Fruit fly (Drosophila melanogaster) whole organism, embryonic: ENCODE results near the gene CG15209.

Experiments
- Aef1 ChIP-seq: fragments of 200-800 bp; sonication (Bioruptor generic); IDR thresholded peaks from 3 replicates; pipeline ENCODE4 v1.3.6; 2022; ENCODE audit warnings: missing biosample characterization, missing genetic modification characterization
- Atf-2 ChIP-seq: fragments of 200-800 bp; sonication (Bioruptor generic); optimal IDR thresholded peaks from 2 replicates; lab custom pipeline; 2016; ENCODE audit warnings: missing biosample characterization, missing genetic modification characterization
- Awh ChIP-seq: fragments of 200-800 bp; sonication (Bioruptor generic); IDR thresholded peaks from 2 replicates; pipeline ENCODE4, ENCODE4 v1.3.6; 2022; ENCODE audit warnings: missing biosample characterization, missing genetic modification characterization
- CG10147 ChIP-seq: fragments of 200-800 bp; sonication (Bioruptor generic); optimal IDR thresholded peaks from 2 replicates; lab custom pipeline; 2019; ENCODE audit warnings: missing biosample characterization, mild to moderate bottlenecking, missing genetic modification characterization, moderate library complexity
- CG10321 ChIP-seq: fragments of 200-800 bp; sonication (Bioruptor generic); IDR thresholded peaks from 2 replicates; pipeline ENCODE4 v1.3.6; 2022; ENCODE audit warnings: missing biosample characterization, missing genetic modification characterization
- CG10366 ChIP-seq: fragments of 200-800 bp; sonication (Bioruptor generic); IDR thresholded peaks from 2 replicates; pipeline ENCODE4 v1.3.6; 2022; ENCODE audit warnings: missing biosample characterization, missing genetic modification characterization
- CG10431 ChIP-seq: fragments of 200-800 bp; sonication (Bioruptor generic); optimal IDR thresholded peaks from 3 replicates; lab custom pipeline; 2018; ENCODE audit warnings: missing biosample characterization, mild to moderate bottlenecking, missing genetic modification characterization
- CG11504 ChIP-seq: fragments of 200-800 bp; sonication (Bioruptor generic); optimal IDR thresholded peaks from 3 replicates; lab custom pipeline; 2019; ENCODE audit warnings: missing biosample characterization, mild to moderate bottlenecking, missing genetic modification characterization, moderate library complexity
- CG12104 ChIP-seq: fragments of 200-800 bp; sonication (Bioruptor generic); optimal IDR thresholded peaks from 3 replicates; lab custom pipeline; 2016; ENCODE audit warnings: missing biosample characterization, missing genetic modification characterization
- CG13287 ChIP-seq: fragments of 200-800 bp; sonication (Bioruptor generic); IDR thresholded peaks from 2 replicates; pipeline ENCODE4 v1.3.6; 2022; ENCODE audit warnings: missing biosample characterization, missing genetic modification characterization; ENCODE audit not compliant: partially characterized antibody
- CG15073 ChIP-seq: fragments of 200-800 bp; sonication (Bioruptor generic); optimal IDR thresholded peaks from 2 replicates; lab custom pipeline; 2016; ENCODE audit warnings: missing biosample characterization, missing genetic modification characterization
- CG18262 ChIP-seq: fragments of 200-800 bp; optimal IDR thresholded peaks from 3 replicates; lab custom pipeline; 2019; ENCODE audit warnings: missing biosample characterization, mild to moderate bottlenecking, missing genetic modification characterization, moderate library complexity
- CG1832 ChIP-seq: fragments of 200-800 bp; sonication (Bioruptor generic); optimal IDR thresholded peaks from 2 replicates; lab custom pipeline; 2017; ENCODE audit warnings: missing biosample characterization, mild to moderate bottlenecking, missing genetic modification characterization, inconsistent platforms
- CG3163 ChIP-seq: fragments of 200-800 bp; sonication (Bioruptor generic); optimal IDR thresholded peaks from 3 replicates; lab custom pipeline; 2016; ENCODE audit warnings: missing biosample characterization, missing genetic modification characterization
- CG4617 ChIP-seq: fragments of 200-800 bp; sonication (Bioruptor generic); optimal IDR thresholded peaks from 3 replicates; lab custom pipeline; 2016; ENCODE audit warnings: missing biosample characterization, missing genetic modification characterization, borderline replicate concordance
- CG6272 ChIP-seq: fragments of 200-800 bp; sonication (Bioruptor generic); IDR thresholded peaks from 2 replicates; pipeline ENCODE4 v1.3.6; 2022; ENCODE audit warnings: missing biosample characterization, missing genetic modification characterization
- CG6654 ChIP-seq: fragments of 200-800 bp; sonication (Bioruptor generic); optimal IDR thresholded peaks from 2 replicates; lab custom pipeline; 2017; ENCODE audit warnings: missing biosample characterization, mild to moderate bottlenecking, missing genetic modification characterization
- CG6689 ChIP-seq: fragments of 200-800 bp; sonication (Bioruptor generic); IDR thresholded peaks from 2 replicates; pipeline ENCODE4 v1.3.6; 2022; ENCODE audit warnings: missing biosample characterization, missing genetic modification characterization
- CG6791 ChIP-seq: fragments of 200-800 bp; sonication (Bioruptor generic); IDR thresholded peaks from 3 replicates; pipeline ENCODE4 v1.3.6; 2022; ENCODE audit warnings: missing biosample characterization, missing genetic modification characterization; ENCODE audit not compliant: partially characterized antibody
- CG8290 ChIP-seq, 3 experiments: fragments of 200-800 bp; sonication (Bioruptor generic); optimal IDR thresholded peaks; 2 replicates each; lab custom pipeline; 2016 to 2019; ENCODE audit warnings: missing biosample characterization in 3 of 3, missing genetic modification characterization in 3 of 3, mild to moderate bottlenecking in 2 of 3, moderate library complexity in 1 of 3
- CG8478 ChIP-seq: fragments of >200 bp; optimal IDR thresholded peaks from 2 replicates; lab custom pipeline; 2018
- D ChIP-seq, 2 experiments: fragments of 200-800 bp in 1 of 2; fragments of >200 bp in 1 of 2; sonication (Bioruptor generic) in 1 of 2; optimal IDR thresholded peaks; 2 replicates in 1 of 2; 3 replicates in 1 of 2; lab custom pipeline; 2017; ENCODE audit warnings: mild to moderate bottlenecking in 1 of 2, missing biosample characterization in 1 of 2, missing genetic modification characterization in 1 of 2, missing genetic modification reagents in 1 of 2
- Ets97D ChIP-seq: fragments of 200-800 bp; sonication (Bioruptor generic); optimal IDR thresholded peaks from 3 replicates; lab custom pipeline; 2016; ENCODE audit warnings: missing biosample characterization, missing genetic modification characterization
- H2.0 ChIP-seq: fragments of 200-800 bp; sonication (Bioruptor generic); IDR thresholded peaks from 2 replicates; pipeline ENCODE4 v1.3.6; 2022; ENCODE audit warnings: missing biosample characterization, missing genetic modification characterization
- Hey ChIP-seq: fragments of 200-800 bp; sonication (Bioruptor generic); optimal IDR thresholded peaks from 3 replicates; lab custom pipeline; 2018; ENCODE audit warnings: missing biosample characterization, mild to moderate bottlenecking, missing genetic modification characterization
- Hmx ChIP-seq: fragments of 200-800 bp; sonication (Bioruptor generic); optimal IDR thresholded peaks from 2 replicates; lab custom pipeline; 2016; ENCODE audit warnings: missing biosample characterization, missing genetic modification characterization
- MESR4 ChIP-seq: fragments of 200-800 bp; sonication (Bioruptor generic); optimal IDR thresholded peaks from 2 replicates; lab custom pipeline; 2018; ENCODE audit warnings: missing biosample characterization, mild to moderate bottlenecking, missing genetic modification characterization, moderate library complexity
- Nf-YA ChIP-seq: fragments of 200-800 bp; sonication (Bioruptor generic); IDR thresholded peaks from 2 replicates; pipeline ENCODE4 v1.3.6; 2022; ENCODE audit warnings: missing biosample characterization, missing genetic modification characterization
- Optix ChIP-seq: fragments of 200-800 bp; sonication (Bioruptor generic); IDR thresholded peaks from 3 replicates; pipeline ENCODE4 v1.3.6; 2022; ENCODE audit warnings: missing biosample characterization, missing genetic modification characterization
- Sin3A ChIP-seq: fragments of >200 bp; optimal IDR thresholded peaks from 2 replicates; lab custom pipeline; 2018
- Six4 ChIP-seq: fragments of 200-800 bp; sonication (Bioruptor generic); optimal IDR thresholded peaks from 2 replicates; lab custom pipeline; 2016; ENCODE audit warnings: missing biosample characterization, missing genetic modification characterization
- Sox100B ChIP-seq: fragments of 200-800 bp; sonication (Bioruptor generic); optimal IDR thresholded peaks from 3 replicates; lab custom pipeline; 2018; ENCODE audit warnings: missing biosample characterization, mild to moderate bottlenecking, missing genetic modification characterization
- Sry-β ChIP-seq: fragments of 200-800 bp; sonication (Bioruptor generic); optimal IDR thresholded peaks from 2 replicates; lab custom pipeline; 2018; ENCODE audit warnings: missing biosample characterization, mild to moderate bottlenecking, missing genetic modification characterization, moderate library complexity
- Xrp1 ChIP-seq: fragments of 200-800 bp; sonication (Bioruptor generic); IDR thresholded peaks from 2 replicates; pipeline ENCODE4 v1.3.6; 2022; ENCODE audit warnings: missing biosample characterization, missing genetic modification characterization
- abd-A ChIP-seq: fragments of 200-800 bp; sonication (Bioruptor generic); optimal IDR thresholded peaks from 3 replicates; lab custom pipeline; 2019; ENCODE audit warnings: missing biosample characterization, mild to moderate bottlenecking, missing genetic modification characterization, moderate library complexity
- bigmax ChIP-seq: fragments of 200-800 bp; sonication (Bioruptor generic); optimal IDR thresholded peaks from 2 replicates; lab custom pipeline; 2018; ENCODE audit warnings: missing biosample characterization, mild to moderate bottlenecking, missing genetic modification characterization
- cad ChIP-seq: fragments of >200 bp; optimal IDR thresholded peaks from 2 replicates; lab custom pipeline; 2017; ENCODE audit warnings: missing biosample characterization, missing genetic modification characterization
- crol ChIP-seq: fragments of 200-800 bp; sonication (Bioruptor generic); IDR thresholded peaks from 2 replicates; pipeline ENCODE4 v1.3.6; 2022; ENCODE audit warnings: missing biosample characterization, missing genetic modification characterization
- dpn ChIP-seq, 2 experiments: fragments of 200-800 bp; sonication (Bioruptor generic); optimal IDR thresholded peaks; 3 replicates each; lab custom pipeline; 2016; ENCODE audit warnings: missing biosample characterization in 2 of 2, missing genetic modification characterization in 2 of 2
- fd96Cb ChIP-seq: fragments of 200-800 bp; sonication (Bioruptor generic); optimal IDR thresholded peaks from 2 replicates; lab custom pipeline; 2018; ENCODE audit warnings: missing biosample characterization, mild to moderate bottlenecking, missing genetic modification characterization, moderate library complexity
- gro ChIP-seq: fragments of 200-800 bp; sonication (Bioruptor generic); optimal IDR thresholded peaks from 2 replicates; lab custom pipeline; 2016; ENCODE audit warnings: missing biosample characterization, missing genetic modification characterization
- hbn ChIP-seq: fragments of 200-800 bp; sonication (Bioruptor generic); IDR thresholded peaks from 2 replicates; pipeline ENCODE4 v1.3.6; 2022; ENCODE audit warnings: missing biosample characterization, missing genetic modification characterization; ENCODE audit not compliant: partially characterized antibody
- insv ChIP-seq, 2 experiments: fragments of 200-800 bp; sonication (Bioruptor generic); optimal IDR thresholded peaks; 3 replicates each; lab custom pipeline; 2016 to 2018; ENCODE audit warnings: missing biosample characterization in 2 of 2, missing genetic modification characterization in 2 of 2
- jigr1 ChIP-seq: fragments of 200-800 bp; sonication (Bioruptor generic); IDR thresholded peaks from 3 replicates; pipeline ENCODE4 v1.3.6; 2022; ENCODE audit warnings: missing biosample characterization, missing genetic modification characterization
- maf-S ChIP-seq: fragments of 200-800 bp; sonication (Bioruptor generic); optimal IDR thresholded peaks from 2 replicates; lab custom pipeline; 2016; ENCODE audit warnings: missing biosample characterization, missing genetic modification characterization
- nmo ChIP-seq: fragments of 200-800 bp; sonication (Bioruptor generic); optimal IDR thresholded peaks from 2 replicates; lab custom pipeline; 2018; ENCODE audit warnings: missing biosample characterization, mild to moderate bottlenecking, missing genetic modification characterization, moderate library complexity
- p53 ChIP-seq: fragments of 200-800 bp; sonication (Bioruptor generic); optimal IDR thresholded peaks from 2 replicates; lab custom pipeline; 2016; ENCODE audit warnings: missing biosample characterization, missing genetic modification characterization
- pb ChIP-seq: fragments of 200-800 bp; sonication (Bioruptor generic); optimal IDR thresholded peaks from 3 replicates; lab custom pipeline; 2016; ENCODE audit warnings: missing biosample characterization, missing genetic modification characterization
- phol ChIP-seq: fragments of 200-800 bp; sonication (Bioruptor generic); optimal IDR thresholded peaks from 3 replicates; lab custom pipeline; 2018; ENCODE audit warnings: missing biosample characterization, mild to moderate bottlenecking, missing genetic modification characterization, moderate library complexity
- ranshi ChIP-seq: fragments of 200-800 bp; sonication (Bioruptor generic); IDR thresholded peaks from 2 replicates; pipeline ENCODE4 v1.3.6; 2022; ENCODE audit warnings: missing biosample characterization, missing genetic modification characterization

CG15209 gene

dm6 chrX:10857853-10858252, 15.8 kb downstream of the CG15209 start (continued):
- TF ChIP-seq Awh (GFP tag; lab: Robert Waterston, UW) (no peak), Aef1 (no peak), phol (tag; lab: Kevin White, UChicago) (no peak), Sin3A (lab: Kevin White, UChicago) (peak; percentile 14), CG10147 (no peak), CG18262 (tag; lab: Kevin White, UChicago) (no peak), CG11504 (tag; lab: Kevin White, UChicago) (no peak), H2.0 (no peak), hbn (no peak), gro (no peak), crol (peak; percentile 85), MESR4 (GFP tag; lab: Kevin White, UChicago) (peak; percentile 81), CG10366 (GFP tag; lab: Robert Waterston, UW) (no peak), Sry-β (GFP tag; lab: Kevin White, UChicago) (no peak), Six4 (GFP tag; lab: Kevin White, UChicago) (no peak), Hmx (GFP tag; lab: Kevin White, UChicago) (no peak), p53 (GFP tag; lab: Kevin White, UChicago) (no peak), Ets97D (no peak), D (optimal IDR thresholded peaks at IDR 0.05; lab: Kevin White, UChicago) (peak; percentile 6), D (GFP tag; optimal IDR thresholded peaks at IDR 0.05; lab: Kevin White, UChicago) (no peak), CG13287 (no peak)
- TF ChIP-seq, all 482 proteins: peak for 12

- TF ChIP-seq Atf-2 (GFP tag; lab: Kevin White, UChicago): no peak
- TF ChIP-seq CG10321: peak; percentile 85
- no peak for TF ChIP-seq Sox100B (GFP tag; lab: Kevin White, UChicago)
- TF ChIP-seq CG8290 (GFP tag; optimal IDR thresholded peaks at IDR 0.05; lab: Kevin White, UChicago): peak; percentile 31
- peak in 1 of 2 experiments; percentile 13 for TF ChIP-seq CG8290 (tag; optimal IDR thresholded peaks at IDR 0.05; lab: Kevin White, UChicago)
- TF ChIP-seq CG6689 (GFP tag; lab: Robert Waterston, UW): no peak
- no peak for TF ChIP-seq CG6654 (GFP tag; lab: Kevin White, UChicago)
- TF ChIP-seq cad (GFP tag; lab: Kevin White, UChicago): no peak
- no peak for TF ChIP-seq dpn (GFP tag; optimal IDR thresholded peaks at IDR 0.05; lab: Kevin White, UChicago)
- TF ChIP-seq insv (GFP tag; optimal IDR thresholded peaks at IDR 0.05; lab: Kevin White, UChicago): peak in 1 of 2 experiments; percentile 7
- no peak for TF ChIP-seq CG15073 (GFP tag; lab: Kevin White, UChicago)
- no peak for TF ChIP-seq pb (GFP tag; lab: Kevin White, UChicago)
- TF ChIP-seq Nf-YA: no peak
- 0 out of 3 replicates have a peak, but pooled peaks have one; percentile 5 for TF ChIP-seq CG6791 (GFP tag; lab: Robert Waterston, UW)
- TF ChIP-seq CG4617 (GFP tag; lab: Kevin White, UChicago): no peak
- TF ChIP-seq Optix (GFP tag; lab: Robert Waterston, UW): no peak
- TF ChIP-seq CG12104 (GFP tag; lab: Kevin White, UChicago): no peak
- no peak for TF ChIP-seq Hey (tag; lab: Kevin White, UChicago)
- no peak for TF ChIP-seq jigr1 (GFP tag; lab: Robert Waterston, UW)
- no peak for TF ChIP-seq fd96Cb
- TF ChIP-seq abd-A (tag; lab: Kevin White, UChicago): no peak
- no peak for TF ChIP-seq maf-S (GFP tag; lab: Kevin White, UChicago)
- TF ChIP-seq CG1832 (GFP tag; lab: Kevin White, UChicago): peak; percentile 85
- TF ChIP-seq CG8478: no peak
- TF ChIP-seq CG10431 (GFP tag; lab: Kevin White, UChicago): peak; percentile 65
- TF ChIP-seq CG6272: no peak
- no peak for TF ChIP-seq ranshi (GFP tag; lab: Robert Waterston, UW)
- no peak for TF ChIP-seq Xrp1 (GFP tag; lab: Robert Waterston, UW)
- TF ChIP-seq nmo: no peak
- TF ChIP-seq bigmax: peak; percentile 74
- no peak for TF ChIP-seq CG3163 (GFP tag; lab: Kevin White, UChicago)
Measured at dm6 chrX:10865580-10866331, 23.8 kb downstream of the CG15209 start.
